Fruit fly (Drosophila melanogaster): ENCODE data around the gene CG11786.
A peak's percentile ranks its signal among the peaks of the same experiment; 100 is the strongest.

CG11786 gene

dm6 chr3R:25027281-25028219 is 18.6 kb upstream of the CG11786 start (continued):
- TF ChIP-seq CG34224 (GFP tag; IDR thresholded peaks at IDR 0.05; ENCODE audit: partially characterized antibody): no peak
- peak; percentile 99 for TF ChIP-seq CG31224 (GFP tag; IDR thresholded peaks at IDR 0.05)
- TF ChIP-seq bab2 (GFP tag; optimal IDR thresholded peaks at IDR 0.05): no peak
- no peak for TF ChIP-seq Rx (GFP tag; IDR thresholded peaks at IDR 0.05)
- no peak for TF ChIP-seq jing (GFP tag; optimal IDR thresholded peaks at IDR 0.05)
- TF ChIP-seq CG14667 (GFP tag; IDR thresholded peaks at IDR 0.05): no peak
- no peak for TF ChIP-seq shn (GFP tag; optimal IDR thresholded peaks at IDR 0.05)
- no peak for TF ChIP-seq CrebB (tag; optimal IDR thresholded peaks at IDR 0.05)
- peak; percentile 54 for TF ChIP-seq CG6765 (GFP tag; optimal IDR thresholded peaks at IDR 0.05)
- no peak for TF ChIP-seq sna (GFP tag; IDR thresholded peaks at IDR 0.05; ENCODE audit: partially characterized antibody)
- no peak for TF ChIP-seq CG10366 (GFP tag; IDR thresholded peaks at IDR 0.05)
- peak; percentile 21 for TF ChIP-seq CG10274 (GFP tag; optimal IDR thresholded peaks at IDR 0.05)
- TF ChIP-seq MTF-1 (GFP tag; optimal IDR thresholded peaks at IDR 0.05; ENCODE audit: borderline replicate concordance): peak; percentile 50
- TF ChIP-seq Neu2 (GFP tag; optimal IDR thresholded peaks at IDR 0.05; ENCODE audit: borderline replicate concordance): no peak
- TF ChIP-seq Bteb2 (GFP tag; optimal IDR thresholded peaks at IDR 0.05): no peak
- TF ChIP-seq Atf6 (GFP tag; IDR thresholded peaks at IDR 0.05): peak; percentile 32; the same call in 1 of the 2 replicates
- TF ChIP-seq CG10543 (GFP tag; optimal IDR thresholded peaks at IDR 0.05): peak; percentile 72
- TF ChIP-seq CG10147 (GFP tag; optimal IDR thresholded peaks at IDR 0.05): no peak
- no peak for TF ChIP-seq ems (GFP tag; optimal IDR thresholded peaks at IDR 0.05)
- TF ChIP-seq al (GFP tag; IDR thresholded peaks at IDR 0.05): 0 out of 2 replicates have a peak, but pooled peaks have one; percentile 14
- TF ChIP-seq ken (GFP tag; IDR thresholded peaks at IDR 0.05): no peak
- TF ChIP-seq CG7987 (GFP tag; optimal IDR thresholded peaks at IDR 0.05): no peak
- no peak for TF ChIP-seq eyg (GFP tag; optimal IDR thresholded peaks at IDR 0.05)
- no peak for TF ChIP-seq CG13123 (GFP tag; optimal IDR thresholded peaks at IDR 0.05)
- TF ChIP-seq az2 (GFP tag; optimal IDR thresholded peaks at IDR 0.05): peak; percentile 2
- TF ChIP-seq E2f2 (GFP tag; IDR thresholded peaks at IDR 0.05): no peak
- no peak for TF ChIP-seq tap (tag; optimal IDR thresholded peaks at IDR 0.05)
- TF ChIP-seq Gug (GFP tag; IDR thresholded peaks at IDR 0.05): no peak
- TF ChIP-seq Awh (GFP tag; IDR thresholded peaks at IDR 0.05): no peak
- TF ChIP-seq CG6813 (GFP tag; optimal IDR thresholded peaks at IDR 0.05): no peak
- TF ChIP-seq cwo (GFP tag; optimal IDR thresholded peaks at IDR 0.05): peak; percentile 59
- TF ChIP-seq CG11723 (GFP tag; optimal IDR thresholded peaks at IDR 0.05): no peak
- TF ChIP-seq caup (GFP tag; optimal IDR thresholded peaks at IDR 0.05; ENCODE audit: severe bottlenecking): peak; percentile 16
- no peak for TF ChIP-seq Dref (GFP tag; IDR thresholded peaks at IDR 0.05)
- TF ChIP-seq NC2α (GFP tag; optimal IDR thresholded peaks at IDR 0.05): no peak
- TF ChIP-seq CG30431 (GFP tag; optimal IDR thresholded peaks at IDR 0.05): no peak
- TF ChIP-seq nerfin-2 (GFP tag; IDR thresholded peaks at IDR 0.05; ENCODE audit: partially characterized antibody): no peak
- TF ChIP-seq Dll (GFP tag; IDR thresholded peaks at IDR 0.05; ENCODE audit: partially characterized antibody): no peak
- TF ChIP-seq disco-r (GFP tag; optimal IDR thresholded peaks at IDR 0.05): no peak
- peak; percentile 28 for TF ChIP-seq lbe (GFP tag; optimal IDR thresholded peaks at IDR 0.05)
- no peak for TF ChIP-seq Mes4 (GFP tag; optimal IDR thresholded peaks at IDR 0.05)
- TF ChIP-seq gfzf (GFP tag; optimal IDR thresholded peaks at IDR 0.05): no peak
- peak; percentile 45 for TF ChIP-seq HLH54F (GFP tag; optimal IDR thresholded peaks at IDR 0.05)
- TF ChIP-seq CG16863 (GFP tag; optimal IDR thresholded peaks at IDR 0.05): no peak
- TF ChIP-seq en (GFP tag; optimal IDR thresholded peaks at IDR 0.05): no peak
- peak; percentile 52 for TF ChIP-seq D19B (GFP tag; optimal IDR thresholded peaks at IDR 0.05)
- no peak for TF ChIP-seq CG17361 (GFP tag; IDR thresholded peaks at IDR 0.05)
- TF ChIP-seq insv (GFP tag; optimal IDR thresholded peaks at IDR 0.05): no peak
- TF ChIP-seq CG11456 (GFP tag; IDR thresholded peaks at IDR 0.05): no peak

Data from whole organism, embryonic.